Worm (Caenorhabditis elegans): ENCODE data around the gene Y71H2B.5.

ce11 chrIII:2575635-2576164, 32.1 kb upstream of the Y71H2B.5 start, which contains the start of gene Y54F10AR.1:
- TF ChIP-seq elt-3 (tag; optimal IDR thresholded peaks at IDR 0.05), result no peak
- TF ChIP-seq ama-1 (optimal IDR thresholded peaks at IDR 0.05), result no peak
- TF ChIP-seq unc-62 (GFP tag; optimal IDR thresholded peaks at IDR 0.05), result no peak

Data from whole organism, L3 larva.